Fruit fly (Drosophila melanogaster) whole organism, wandering third instar larva: ENCODE data around the gene CG14960.

Experiments
- CG32264 ChIP-seq: fragments of 200-800 bp; sonication (Bioruptor generic); optimal IDR thresholded peaks from 2 replicates; lab custom pipeline; 2016; ENCODE audit warnings: missing biosample characterization, missing genetic modification characterization
- CrebA ChIP-seq: fragments of 200-800 bp; sonication (Bioruptor generic); optimal IDR thresholded peaks from 2 replicates; lab custom pipeline; 2016; ENCODE audit warnings: missing biosample characterization, mild to moderate bottlenecking, missing genetic modification characterization, borderline replicate concordance
- Dfd ChIP-seq: fragments of >200 bp; optimal IDR thresholded peaks from 2 replicates; lab custom pipeline; 2017; ENCODE audit warnings: missing biosample characterization, missing genetic modification characterization
- Dif ChIP-seq: fragments of 200-275, 200-300 bp; sonication (Bioruptor generic); optimal IDR thresholded peaks from 2 replicates; lab custom pipeline; 2018; ENCODE audit warnings: missing biosample characterization, missing genetic modification characterization; ENCODE audit not compliant: partially characterized antibody
- GATAd ChIP-seq: sonication (Bioruptor generic); optimal IDR thresholded peaks from 2 replicates; lab custom pipeline; 2016; ENCODE audit warnings: missing biosample characterization, missing genetic modification characterization
- HLH106 ChIP-seq: fragments of 200-800 bp; optimal IDR thresholded peaks from 3 replicates; lab custom pipeline; 2019; ENCODE audit warnings: missing biosample characterization, mild to moderate bottlenecking, missing genetic modification characterization, moderate library complexity
- Hnf4 ChIP-seq: fragments of 200-800 bp; sonication (Bioruptor generic); optimal IDR thresholded peaks from 2 replicates; lab custom pipeline; 2016; ENCODE audit warnings: missing biosample characterization, mild to moderate bottlenecking, missing genetic modification characterization
- Hr78 ChIP-seq: fragments of >200 bp; optimal IDR thresholded peaks from 2 replicates; lab custom pipeline; 2017; ENCODE audit warnings: missing biosample characterization, missing genetic modification characterization
- Hr83 ChIP-seq: fragments of 200-300 bp; sonication (Bioruptor generic); optimal IDR thresholded peaks from 2 replicates; lab custom pipeline; 2016; ENCODE audit warnings: missing biosample characterization, mild to moderate bottlenecking, missing genetic modification characterization, moderate library complexity; ENCODE audit not compliant: poor library complexity, severe bottlenecking
- Jra ChIP-seq: sonication (Bioruptor generic); optimal IDR thresholded peaks from 2 replicates; lab custom pipeline; 2016; ENCODE audit warnings: missing biosample characterization, missing genetic modification characterization
- Mio ChIP-seq: sonication (Bioruptor generic); optimal IDR thresholded peaks from 2 replicates; lab custom pipeline; 2016; ENCODE audit warnings: missing biosample characterization, missing genetic modification characterization
- Myc ChIP-seq: fragments of >200 bp; optimal IDR thresholded peaks from 2 replicates; lab custom pipeline; 2017
- N ChIP-seq: fragments of >200 bp; optimal IDR thresholded peaks from 2 replicates; lab custom pipeline; 2018; ENCODE audit warnings: missing biosample characterization, missing external identifiers, missing genetic modification characterization
- OdsH ChIP-seq: fragments of 200-800 bp; sonication (Bioruptor generic); optimal IDR thresholded peaks from 2 replicates; lab custom pipeline; 2016; ENCODE audit warnings: missing biosample characterization, mild to moderate bottlenecking, missing genetic modification characterization
- Sp1 ChIP-seq: fragments of 200-800 bp; sonication (Bioruptor generic); optimal IDR thresholded peaks from 3 replicates; lab custom pipeline; 2019; ENCODE audit warnings: missing biosample characterization, mild to moderate bottlenecking, missing genetic modification characterization, moderate library complexity
- Vsx2 ChIP-seq: fragments of 200-300, 225-300 bp; sonication (Bioruptor generic); optimal IDR thresholded peaks from 2 replicates; lab custom pipeline; 2018; ENCODE audit warnings: missing biosample characterization, missing genetic modification characterization; ENCODE audit not compliant: partially characterized antibody
- br ChIP-seq: fragments of 200-800 bp; sonication (Bioruptor generic); optimal IDR thresholded peaks from 2 replicates; lab custom pipeline; 2016; ENCODE audit warnings: missing biosample characterization, missing genetic modification characterization
- dl ChIP-seq, 2 experiments: fragments of 175-275, 200-275 bp in 1 of 2; fragments of 200-275 bp in 1 of 2; sonication (Bioruptor generic); optimal IDR thresholded peaks; lab custom pipeline; 2018; ENCODE audit warnings: mild to moderate bottlenecking in 2 of 2, missing biosample characterization in 2 of 2, missing genetic modification characterization in 2 of 2, moderate library complexity in 2 of 2; ENCODE audit not compliant: partially characterized antibody in 2 of 2, insufficient read depth in 1 of 2
- dmrt93B ChIP-seq: fragments of 200-800 bp; sonication (Bioruptor generic); optimal IDR thresholded peaks from 2 replicates; lab custom pipeline; 2018; ENCODE audit warnings: missing biosample characterization, mild to moderate bottlenecking, missing genetic modification characterization
- dsf ChIP-seq: sonication (Bioruptor generic); optimal IDR thresholded peaks from 2 replicates; lab custom pipeline; 2016; ENCODE audit warnings: missing biosample characterization, missing genetic modification characterization, borderline replicate concordance
- ey ChIP-seq: fragments of 200-800 bp; sonication (Bioruptor generic); optimal IDR thresholded peaks from 2 replicates; lab custom pipeline; 2016; ENCODE audit warnings: missing biosample characterization, missing genetic modification characterization
- foxo ChIP-seq, 2 experiments: fragments of 200-800 bp; sonication (Bioruptor generic); optimal IDR thresholded peaks; 2 replicates in 1 of 2; 3 replicates in 1 of 2; lab custom pipeline; 2016 to 2017; ENCODE audit warnings: missing biosample characterization in 2 of 2, missing genetic modification characterization in 2 of 2
- fru ChIP-seq: fragments of 200-800 bp; sonication (Bioruptor generic); optimal IDR thresholded peaks from 3 replicates; lab custom pipeline; 2016; ENCODE audit warnings: missing biosample characterization, mild to moderate bottlenecking, missing genetic modification characterization
- h ChIP-seq: fragments of 200-800 bp; sonication (Bioruptor generic); optimal IDR thresholded peaks from 3 replicates; lab custom pipeline; 2016; ENCODE audit warnings: missing biosample characterization, mild to moderate bottlenecking, missing genetic modification characterization
- jim ChIP-seq: fragments of 175-275, 200-325 bp; sonication (Bioruptor generic); optimal IDR thresholded peaks from 2 replicates; lab custom pipeline; 2016; ENCODE audit warnings: missing biosample characterization, mild to moderate bottlenecking, missing genetic modification characterization
- lola ChIP-seq: fragments of >200 bp; optimal IDR thresholded peaks from 2 replicates; lab custom pipeline; 2017; ENCODE audit warnings: missing biosample characterization, missing genetic modification characterization
- pan ChIP-seq: fragments of >200 bp; optimal IDR thresholded peaks from 2 replicates; lab custom pipeline; 2017
- psq ChIP-seq: fragments of 200-800 bp; sonication (Bioruptor generic); optimal IDR thresholded peaks from 3 replicates; lab custom pipeline; 2017; ENCODE audit warnings: missing biosample characterization, mild to moderate bottlenecking, missing genetic modification characterization, moderate library complexity
- rgr ChIP-seq: fragments of 200-800 bp; sonication (Bioruptor generic); optimal IDR thresholded peaks from 3 replicates; lab custom pipeline; 2016; ENCODE audit warnings: missing biosample characterization, mild to moderate bottlenecking, missing genetic modification characterization
- sage ChIP-seq: fragments of 200-800 bp; sonication (Bioruptor generic); optimal IDR thresholded peaks from 2 replicates; lab custom pipeline; 2016; ENCODE audit warnings: missing biosample characterization, mild to moderate bottlenecking, missing genetic modification characterization
- sv ChIP-seq: fragments of 200-800 bp; sonication (Bioruptor generic); optimal IDR thresholded peaks from 3 replicates; lab custom pipeline; 2016; ENCODE audit warnings: missing biosample characterization, missing genetic modification characterization
- tai ChIP-seq: sonication (Bioruptor generic); optimal IDR thresholded peaks from 2 replicates; lab custom pipeline; 2016; ENCODE audit warnings: missing biosample characterization, missing genetic modification characterization
- usp ChIP-seq: fragments of >200 bp; optimal IDR thresholded peaks from 2 replicates; lab custom pipeline; 2017; ENCODE audit warnings: missing biosample characterization, missing genetic modification characterization
- woc ChIP-seq: sonication (Bioruptor generic); optimal IDR thresholded peaks from 2 replicates; lab custom pipeline; 2016; ENCODE audit warnings: missing biosample characterization, mild to moderate bottlenecking, missing genetic modification characterization

CG14960 gene

dm6 chr3L:3241368-3241640 lies 29.5 kb upstream of the CG14960 start:
- TF ChIP-seq lola (peak; percentile 3), sage (GFP tag; lab: Kevin White, UChicago) (no peak)
- TF ChIP-seq, all 38 proteins: peak for 1

- TF ChIP-seq CrebA (GFP tag; lab: Kevin White, UChicago) (peak; percentile 44), Hr78 (GFP tag; lab: Kevin White, UChicago) (no peak), jim (GFP tag; lab: Kevin White, UChicago) (peak; percentile 68), br (GFP tag; lab: Kevin White, UChicago) (peak; percentile 22), psq (peak; percentile 55), pan (lab: Kevin White, UChicago) (no peak), OdsH (GFP tag; lab: Kevin White, UChicago) (no peak), h (GFP tag; lab: Kevin White, UChicago) (no peak), usp (GFP tag; lab: Kevin White, UChicago) (no peak), fru (peak; percentile 65), GATAd (GFP tag; lab: Kevin White, UChicago) (no peak), Jra (GFP tag; lab: Kevin White, UChicago) (peak; percentile 8), N (no peak), dmrt93B (GFP tag; lab: Kevin White, UChicago) (no peak), sage (GFP tag; lab: Kevin White, UChicago) (no peak), dl (GFP tag; optimal IDR thresholded peaks at IDR 0.05; lab: Kevin White, UChicago; ENCODE audit: insufficient read depth in 1 of 2, partially characterized antibody in 2 of 2) (peak in 1 of 2 experiments; percentile 52), rgr (no peak), Sp1 (peak; percentile 12), Dif (GFP tag; lab: Kevin White, UChicago) (peak; percentile 76), tai (no peak)
These were observed 28.4 kb upstream of the CG14960 start for dm6 chr3L:3242121-3243083.

dm6 chr3L:3244244-3245144 lies 26.3 kb upstream of the CG14960 start, which contains the start of gene CG12078:
CG12078 (minus strand) TSS chr3L:3244294.
- TF ChIP-seq GATAd (GFP tag; lab: Kevin White, UChicago) = no peak
- peak; percentile 21 for TF ChIP-seq Hr83 (GFP tag; lab: Kevin White, UChicago)
- TF ChIP-seq usp (GFP tag; lab: Kevin White, UChicago) = no peak
- peak; percentile 9 for TF ChIP-seq tai
- TF ChIP-seq dl (GFP tag; optimal IDR thresholded peaks at IDR 0.05; lab: Kevin White, UChicago; ENCODE audit: insufficient read depth in 1 of 2, partially characterized antibody in 2 of 2) = no peak
- peak in 1 of 2 experiments; percentile 25 for TF ChIP-seq foxo (GFP tag; optimal IDR thresholded peaks at IDR 0.05; lab: Kevin White, UChicago)
- peak; percentile 2 for TF ChIP-seq fru
- TF ChIP-seq, all 38 proteins: peak for 4

dm6 chr3L:3245189-3245588 lies 25.6 kb upstream of the CG14960 start:
- TF ChIP-seq dmrt93B (GFP tag; lab: Kevin White, UChicago) (peak; percentile 42), pan (lab: Kevin White, UChicago) (no peak), fru (peak; percentile 88), br (GFP tag; lab: Kevin White, UChicago) (peak; percentile 86), Myc (no peak), GATAd (GFP tag; lab: Kevin White, UChicago) (no peak), Dfd (no peak), dsf (no peak), CrebA (GFP tag; lab: Kevin White, UChicago) (peak; percentile 78), foxo (GFP tag; optimal IDR thresholded peaks at IDR 0.05; lab: Kevin White, UChicago) (peak in 1 of 2 experiments; percentile 73), Hr83 (GFP tag; lab: Kevin White, UChicago) (no peak), usp (GFP tag; lab: Kevin White, UChicago) (no peak), OdsH (GFP tag; lab: Kevin White, UChicago) (peak; percentile 86), Hr78 (GFP tag; lab: Kevin White, UChicago) (no peak), sage (GFP tag; lab: Kevin White, UChicago) (peak; percentile 43), Vsx2 (GFP tag; lab: Kevin White, UChicago) (no peak), tai (peak; percentile 52), Hnf4 (GFP tag; lab: Kevin White, UChicago) (peak; percentile 61), sv (GFP tag; lab: Kevin White, UChicago) (no peak), Jra (GFP tag; lab: Kevin White, UChicago) (no peak), lola (no peak), psq (peak; percentile 67), Sp1 (peak; percentile 91), N (no peak), ey (GFP tag; lab: Kevin White, UChicago) (peak; percentile 73), h (GFP tag; lab: Kevin White, UChicago) (peak; percentile 71), CG32264 (GFP tag; lab: Kevin White, UChicago) (peak; percentile 28), HLH106 (tag; lab: Kevin White, UChicago) (peak; percentile 83), rgr (peak; percentile 70), dl (GFP tag; optimal IDR thresholded peaks at IDR 0.05; lab: Kevin White, UChicago; ENCODE audit: insufficient read depth in 1 of 2, partially characterized antibody in 2 of 2) (no peak), jim (GFP tag; lab: Kevin White, UChicago) (no peak), Mio (no peak), woc (GFP tag; lab: Kevin White, UChicago) (peak; percentile 38)
